Worm (Caenorhabditis elegans) whole organism, L2 larva: ENCODE results near the gene C16D2.1.

ENCODE experiments used
- C34F6.9 ChIP-seq: fragments of 150-350 bp; optimal IDR thresholded peaks from 2 replicates; lab custom pipeline; 2014; ENCODE audit warnings: missing biosample characterization, missing genetic modification characterization
- lin-13 ChIP-seq: fragments of 150-350 bp; optimal IDR thresholded peaks from 2 replicates; lab custom pipeline; 2014; ENCODE audit warnings: missing biosample characterization, missing genetic modification reagents, missing genetic modification characterization
- nhr-11 ChIP-seq: fragments of 150-350 bp; optimal IDR thresholded peaks from 2 replicates; lab custom pipeline; 2014; ENCODE audit warnings: missing biosample characterization, missing genetic modification characterization
- nhr-12 ChIP-seq: fragments of 150-350 bp; optimal IDR thresholded peaks from 2 replicates; lab custom pipeline; 2014; ENCODE audit warnings: missing biosample characterization, missing genetic modification characterization
- nhr-21 ChIP-seq: fragments of 150-350 bp; optimal IDR thresholded peaks from 2 replicates; lab custom pipeline; 2014; ENCODE audit warnings: missing biosample characterization, missing genetic modification characterization
- nhr-25 ChIP-seq: fragments of 150-350 bp; sonication (generic microtip); optimal IDR thresholded peaks from 3 replicates; lab custom pipeline; 2014; ENCODE audit warnings: missing biosample characterization, missing genetic modification characterization
- zag-1 ChIP-seq: fragments of 150-350 bp; optimal IDR thresholded peaks from 2 replicates; lab custom pipeline; 2014; ENCODE audit warnings: missing biosample characterization, missing genetic modification characterization

ce11 chrII:9165762-9166460 lies 34.4 kb downstream of the C16D2.1 start, which contains the start of gene W07A12.8:
- TF ChIP-seq nhr-21, result no peak
- no peak for TF ChIP-seq lin-13 (GFP tag; lab: Kevin White, UChicago)
- no peak for TF ChIP-seq C34F6.9
- no peak for TF ChIP-seq nhr-25 (tag; lab: Kevin White, UChicago)
- no peak for TF ChIP-seq nhr-12 (tag; lab: Kevin White, UChicago)
- TF ChIP-seq zag-1 (tag; lab: Kevin White, UChicago), result no peak
- no peak for TF ChIP-seq nhr-11 (tag; lab: Kevin White, UChicago)
